Worm (Caenorhabditis elegans): Measurements from ENCODE around the gene cla-1.

Gene cla-1

ce11 chrIV:7558653-7559052 lies 30.1 kb upstream of the cla-1 start:
- TF ChIP-seq F57A8.1 (GFP tag; optimal IDR thresholded peaks at IDR 0.05) (no peak), tbp1 (GFP tag; optimal IDR thresholded peaks at IDR 0.05) (no peak), F33H1.4 (GFP tag; IDR thresholded peaks at IDR 0.05) (no peak), lsl-1 (GFP tag; optimal IDR thresholded peaks at IDR 0.05) (no peak), hsf-1 (GFP tag; IDR thresholded peaks at IDR 0.05) (peak; percentile 39; the same call in 1 of the 2 replicates), snpc-4 (GFP tag; optimal IDR thresholded peaks at IDR 0.05) (peak; percentile 32), snpc-4 (tag; optimal IDR thresholded peaks at IDR 0.05) (peak in 1 of 4 experiments; percentile 1), xnd-1 (tag; optimal IDR thresholded peaks at IDR 0.05) (no peak), F49E8.2 (tag; optimal IDR thresholded peaks at IDR 0.05; ENCODE audit: insufficient read depth) (peak; percentile 81), ceh-40 (GFP tag; IDR thresholded peaks at IDR 0.05) (no peak), lin-54 (GFP tag; optimal IDR thresholded peaks at IDR 0.05) (peak; percentile 30), chd-7 (tag; optimal IDR thresholded peaks at IDR 0.05) (peak; percentile 28), C06A6.2 (GFP tag; conservative IDR thresholded peaks at IDR 0.05) (no peak), madf-8 (GFP tag; conservative IDR thresholded peaks at IDR 0.05) (no peak), F10E7.11 (tag; optimal IDR thresholded peaks at IDR 0.05) (no peak), T07F8.4 (tag; optimal IDR thresholded peaks at IDR 0.05) (no peak), rcor-1 (GFP tag; IDR thresholded peaks at IDR 0.05) (no peak), repo-1 (tag; optimal IDR thresholded peaks at IDR 0.05) (no peak), gei-17 (GFP tag; optimal IDR thresholded peaks at IDR 0.05) (no peak), ZK185.1 (tag; optimal IDR thresholded peaks at IDR 0.05; ENCODE audit: poor library complexity, severe bottlenecking) (no peak), ztf-3 (GFP tag; optimal IDR thresholded peaks at IDR 0.05) (no peak), madf-10 (tag; optimal IDR thresholded peaks at IDR 0.05) (no peak), hlh-12 (tag; optimal IDR thresholded peaks at IDR 0.05) (no peak), snpc-1.3 (tag; optimal IDR thresholded peaks at IDR 0.05; ENCODE audit: insufficient read depth) (no peak), fkh-3 (tag; optimal IDR thresholded peaks at IDR 0.05) (no peak), madf-3 (GFP tag; IDR thresholded peaks at IDR 0.05) (0 out of 2 replicates have a peak, but pooled peaks have one; percentile 5), madf-6 (GFP tag; IDR thresholded peaks at IDR 0.05) (no peak), hlh-26 (GFP tag; conservative IDR thresholded peaks at IDR 0.05) (no peak), nhr-80 (tag; optimal IDR thresholded peaks at IDR 0.05) (no peak), egl-18 (GFP tag; IDR thresholded peaks at IDR 0.05) (no peak), ama-1 (optimal IDR thresholded peaks at IDR 0.05) (no peak), ama-1 (GFP tag; optimal IDR thresholded peaks at IDR 0.05) (peak in 1 of 2 experiments; percentile 22), unc-130 (GFP tag; optimal IDR thresholded peaks at IDR 0.05) (no peak), tbx-9 (tag; optimal IDR thresholded peaks at IDR 0.05; ENCODE audit: borderline replicate concordance) (no peak), F39B2.1 (GFP tag; IDR thresholded peaks at IDR 0.05) (no peak), lag-1 (GFP tag; IDR thresholded peaks at IDR 0.05) (no peak), K11D2.4 (GFP tag; IDR thresholded peaks at IDR 0.05) (no peak), ztf-18 (tag; optimal IDR thresholded peaks at IDR 0.05) (no peak), F22D6.2 (tag; optimal IDR thresholded peaks at IDR 0.05) (no peak), Y67H2A.10 (GFP tag; conservative IDR thresholded peaks at IDR 0.05) (no peak), Y53F4B.3 (GFP tag; IDR thresholded peaks at IDR 0.05) (no peak), athp-1 (tag; optimal IDR thresholded peaks at IDR 0.05) (no peak), mes-4 (tag; optimal IDR thresholded peaks at IDR 0.05) (peak; percentile 27), zfh-2 (GFP tag; conservative IDR thresholded peaks at IDR 0.05) (no peak), nhr-179 (tag; optimal IDR thresholded peaks at IDR 0.05) (no peak), akir-1 (GFP tag; optimal IDR thresholded peaks at IDR 0.05) (no peak), ekl-4 (GFP tag; IDR thresholded peaks at IDR 0.05) (0 out of 2 replicates have a peak, but pooled peaks have one; percentile 26), dox-1 (GFP tag; IDR thresholded peaks at IDR 0.05) (no peak), bed-1 (GFP tag; IDR thresholded peaks at IDR 0.05) (no peak), cebp-2 (GFP tag; IDR thresholded peaks at IDR 0.05) (no peak)

Data from whole organism, young adult.